Comparison of ENCODE assay signal across 2 fruit fly cellular contexts in genomic region chr3L:3747276-3747675, dm6.
TF ChIP-seq lines count a peak whose summit lies in the region.

No protein-coding gene starts in this region.

- no peak for TF ChIP-seq CTCF in whole organism, embryonic (GFP tag; optimal IDR thresholded peaks at IDR 0.05; lab: Kevin White, UChicago)

TF ChIP-seq in whole organism, embryonic, 481 proteins besides CTCF, POLR2A, EP300 and RAD21:
- TF ChIP-seq Trl (optimal IDR thresholded peaks at IDR 0.05; lab: Kevin White, UChicago) (peak; percentile 47 to 68), Trl (GFP tag; optimal IDR thresholded peaks at IDR 0.05; lab: Kevin White, UChicago) (no peak), CG3163 (GFP tag; optimal IDR thresholded peaks at IDR 0.05; lab: Kevin White, UChicago) (peak; percentile 55), CG9797 (GFP tag; optimal IDR thresholded peaks at IDR 0.05; lab: Kevin White, UChicago) (no peak), Nf-YC (tag; optimal IDR thresholded peaks at IDR 0.05; lab: Kevin White, UChicago) (peak; percentile 48), klu (GFP tag; IDR thresholded peaks at IDR 0.05; lab: Robert Waterston, UW) (no peak), nmo (GFP tag; optimal IDR thresholded peaks at IDR 0.05; lab: Kevin White, UChicago) (no peak), CG13894 (tag; optimal IDR thresholded peaks at IDR 0.05; lab: Kevin White, UChicago) (no peak), wdn (GFP tag; IDR thresholded peaks at IDR 0.05; lab: Robert Waterston, UW) (no peak), Hmr (GFP tag; optimal IDR thresholded peaks at IDR 0.05; lab: Kevin White, UChicago) (no peak), CG10147 (GFP tag; optimal IDR thresholded peaks at IDR 0.05; lab: Kevin White, UChicago) (no peak), Dfd (GFP tag; optimal IDR thresholded peaks at IDR 0.05; lab: Kevin White, UChicago) (no peak), vfl (GFP tag; optimal IDR thresholded peaks at IDR 0.05; lab: Kevin White, UChicago) (no peak), fd102C (GFP tag; optimal IDR thresholded peaks at IDR 0.05; lab: Kevin White, UChicago) (no peak), CG4854 (GFP tag; optimal IDR thresholded peaks at IDR 0.05; lab: Kevin White, UChicago) (no peak), CG8290 (GFP tag; optimal IDR thresholded peaks at IDR 0.05; lab: Kevin White, UChicago) (no peak), CG8290 (tag; optimal IDR thresholded peaks at IDR 0.05; lab: Kevin White, UChicago) (no peak), Blimp-1 (GFP tag; optimal IDR thresholded peaks at IDR 0.05; lab: Kevin White, UChicago) (no peak), ase (GFP tag; IDR thresholded peaks at IDR 0.05; lab: Robert Waterston, UW) (no peak)

TF ChIP-seq in whole organism, pupa, 21 proteins besides CTCF, POLR2A, EP300 and RAD21:
- TF ChIP-seq gl (tag; optimal IDR thresholded peaks at IDR 0.05; lab: Kevin White, UChicago) (no peak), CG4496 (GFP tag; IDR thresholded peaks at IDR 0.05; lab: Robert Waterston, UW) (0 out of 3 replicates have a peak, but pooled peaks have one; percentile 22)
